Worm (Caenorhabditis elegans) whole organism, L4 larva: ENCODE data around the gene hpx-2.

Experiments used
- F26F4.8 ChIP-seq: fragments of 200-800 bp; sonication (Bioruptor generic); conservative IDR thresholded peaks from 2 replicates; pipeline ENCODE4 v1.3.6; 2022; ENCODE audit warnings: missing genetic modification characterization, missing compliant biosample characterization
- T20F7.1 ChIP-seq: fragments of 200-800 bp; sonication (Bioruptor generic); optimal IDR thresholded peaks from 2 replicates; lab custom pipeline; 2018; ENCODE audit warnings: mild to moderate bottlenecking, missing genetic modification characterization, missing compliant biosample characterization
- Y75B8A.6 ChIP-seq: fragments of 200-800 bp; sonication (Bioruptor generic); IDR thresholded peaks from 2 replicates; pipeline ENCODE4 v1.3.6; 2022; ENCODE audit warnings: missing genetic modification reagents, missing genetic modification characterization, missing compliant biosample characterization
- ZK546.5 ChIP-seq, 2 experiments: sonication (generic microtip); optimal IDR thresholded peaks; 2 replicates each; lab custom pipeline; 2017; ENCODE audit warnings: missing biosample characterization in 2 of 2, missing genetic modification characterization in 2 of 2
- aha-1 ChIP-seq: fragments of 150-350 bp; peaks from one replicate; lab custom pipeline; 2014; ENCODE audit warnings: missing biosample characterization, missing genetic modification characterization
- attf-4 ChIP-seq: sonication (generic microtip); optimal IDR thresholded peaks from 3 replicates; lab custom pipeline; 2017; ENCODE audit warnings: missing biosample characterization, missing genetic modification characterization
- ceh-28 ChIP-seq: fragments of 150-350 bp; optimal IDR thresholded peaks from 2 replicates; lab custom pipeline; 2014; ENCODE audit warnings: missing biosample characterization, missing genetic modification reagents, missing genetic modification characterization
- ceh-62 ChIP-seq: sonication (generic microtip); optimal IDR thresholded peaks from 2 replicates; lab custom pipeline; 2017; ENCODE audit warnings: missing biosample characterization, missing genetic modification characterization
- ces-1 ChIP-seq: fragments of 150-350 bp; sonication (generic microtip); optimal IDR thresholded peaks from 4 replicates; lab custom pipeline; 2014; ENCODE audit warnings: missing biosample characterization, missing genetic modification reagents, missing genetic modification characterization
- daf-12 ChIP-seq: fragments of 150-350 bp; optimal IDR thresholded peaks from 2 replicates; lab custom pipeline; 2014; ENCODE audit warnings: missing biosample characterization, missing genetic modification reagents, missing genetic modification characterization
- daf-16 ChIP-seq, 3 experiments: sonication (generic microtip); optimal IDR thresholded peaks; 2 replicates each; lab custom pipeline; 2016 to 2017; ENCODE audit warnings: missing genetic modification characterization in 3 of 3, missing genetic modification reagents in 3 of 3, mild to moderate bottlenecking in 2 of 3, missing compliant biosample characterization in 2 of 3, missing biosample characterization in 1 of 3, moderate library complexity in 1 of 3
- dmd-9 ChIP-seq: fragments of 200-800 bp; sonication (Bioruptor generic); IDR thresholded peaks from 2 replicates; pipeline ENCODE4 v1.3.6; 2022; ENCODE audit warnings: missing genetic modification reagents, missing genetic modification characterization, missing compliant biosample characterization
- dve-1 ChIP-seq: sonication (generic microtip); optimal IDR thresholded peaks from 2 replicates; lab custom pipeline; 2017; ENCODE audit warnings: antibody characterized with exemption, mild to moderate bottlenecking, missing genetic modification characterization, missing compliant biosample characterization; ENCODE audit not compliant: insufficient read depth
- egl-27 ChIP-seq: sonication (generic microtip); optimal IDR thresholded peaks from 3 replicates; lab custom pipeline; 2017; ENCODE audit warnings: missing biosample characterization, missing genetic modification reagents, missing genetic modification characterization
- fkh-10 ChIP-seq: fragments of 150-350 bp; optimal IDR thresholded peaks from 2 replicates; lab custom pipeline; 2014; ENCODE audit warnings: missing biosample characterization, missing genetic modification reagents, missing genetic modification characterization
- gei-8 ChIP-seq: fragments of 200-800 bp; sonication (Bioruptor generic); optimal IDR thresholded peaks from 2 replicates; lab custom pipeline; 2018; ENCODE audit warnings: mild to moderate bottlenecking, missing genetic modification characterization, missing compliant biosample characterization
- hif-1 ChIP-seq, 2 experiments: sonication (generic microtip); optimal IDR thresholded peaks; 2 replicates each; lab custom pipeline; 2016 to 2017; ENCODE audit warnings: missing compliant biosample characterization in 2 of 2, missing genetic modification characterization in 2 of 2, missing genetic modification reagents in 2 of 2, missing genotype in 2 of 2, mild to moderate bottlenecking in 1 of 2
- hlh-11 ChIP-seq: fragments of 200-800 bp; sonication (Bioruptor generic); optimal IDR thresholded peaks from 2 replicates; lab custom pipeline; 2018; ENCODE audit warnings: mild to moderate bottlenecking, missing genetic modification characterization, missing compliant biosample characterization
- hlh-30 ChIP-seq: sonication (generic microtip); optimal IDR thresholded peaks from 2 replicates; lab custom pipeline; 2017; ENCODE audit warnings: antibody characterized with exemption, mild to moderate bottlenecking, missing genetic modification characterization, missing compliant biosample characterization; ENCODE audit not compliant: insufficient read depth
- lin-15B ChIP-seq: fragments of 150-350 bp; sonication (generic microtip); optimal IDR thresholded peaks from 3 replicates; lab custom pipeline; 2014; ENCODE audit warnings: missing biosample characterization, missing genetic modification characterization
- lin-38 ChIP-seq: fragments of 200-800 bp; sonication (Bioruptor generic); IDR thresholded peaks from 2 replicates; pipeline ENCODE4 v1.3.6; 2022; ENCODE audit warnings: missing genetic modification reagents, missing genetic modification characterization, missing compliant biosample characterization
- lsy-2 ChIP-seq, 2 experiments: fragments of 150-350 bp in 1 of 2; sonication (generic microtip) in 1 of 2; optimal IDR thresholded peaks; 2 replicates each; lab custom pipeline; 2014 to 2017; ENCODE audit warnings: missing biosample characterization in 2 of 2, missing genetic modification characterization in 2 of 2
- mep-1 ChIP-seq: fragments of 150-350 bp; sonication (generic microtip); optimal IDR thresholded peaks from 3 replicates; lab custom pipeline; 2014; ENCODE audit warnings: missing biosample characterization, missing genetic modification characterization
- mes-2 ChIP-seq: sonication (generic microtip); optimal IDR thresholded peaks from 2 replicates; lab custom pipeline; 2016; ENCODE audit warnings: missing genotype, mild to moderate bottlenecking, missing genetic modification characterization, missing compliant biosample characterization; ENCODE audit not compliant: poor library complexity, severe bottlenecking
- nhr-111 ChIP-seq: fragments of 200-800 bp; sonication (Bioruptor generic); optimal IDR thresholded peaks from 2 replicates; lab custom pipeline; 2018; ENCODE audit warnings: mild to moderate bottlenecking, missing genetic modification characterization, missing compliant biosample characterization
- nhr-25 ChIP-seq: sonication (generic microtip); optimal IDR thresholded peaks from 2 replicates; lab custom pipeline; 2017; ENCODE audit warnings: missing genetic modification characterization, mild to moderate bottlenecking, missing compliant biosample characterization, antibody characterized with exemption, moderate library complexity, borderline replicate concordance; ENCODE audit not compliant: insufficient read depth
- nhr-41 ChIP-seq: fragments of 200-800 bp; sonication (Bioruptor generic); IDR thresholded peaks from 2 replicates; pipeline ENCODE4 v1.3.6; 2022; ENCODE audit warnings: missing genetic modification reagents, missing genetic modification characterization, missing compliant biosample characterization
- nhr-48 ChIP-seq: sonication (generic microtip); optimal IDR thresholded peaks from 2 replicates; lab custom pipeline; 2016; ENCODE audit warnings: mild to moderate bottlenecking, missing genetic modification characterization, missing compliant biosample characterization
- nhr-6 ChIP-seq: fragments of 150-350 bp; optimal IDR thresholded peaks from 2 replicates; lab custom pipeline; 2014; ENCODE audit warnings: missing biosample characterization, missing genetic modification characterization
- nhr-76 ChIP-seq: fragments of 150-350 bp; optimal IDR thresholded peaks from 2 replicates; lab custom pipeline; 2014; ENCODE audit warnings: missing biosample characterization, missing genetic modification characterization
- nhr-77 ChIP-seq: fragments of 150-350 bp; optimal IDR thresholded peaks from 2 replicates; lab custom pipeline; 2014; ENCODE audit warnings: missing biosample characterization, missing genetic modification characterization
- rbr-2 ChIP-seq: sonication (generic microtip); optimal IDR thresholded peaks from 2 replicates; lab custom pipeline; 2016; ENCODE audit warnings: missing genotype, missing genetic modification characterization, missing compliant biosample characterization
- set-16 ChIP-seq: fragments of 200-800 bp; sonication (Bioruptor generic); IDR thresholded peaks from 2 replicates; pipeline ENCODE4 v1.3.6; 2022; ENCODE audit warnings: missing genetic modification reagents, missing genetic modification characterization, missing compliant biosample characterization
- skn-1 ChIP-seq: fragments of 150-350 bp; optimal IDR thresholded peaks from 2 replicates; lab custom pipeline; 2014; ENCODE audit warnings: missing biosample characterization, missing genetic modification characterization
- snpc-1.2 ChIP-seq: fragments of 200-800 bp; sonication (Bioruptor generic); IDR thresholded peaks from 2 replicates; pipeline ENCODE4 v1.3.6; 2022; ENCODE audit warnings: missing genetic modification reagents, missing genetic modification characterization, missing compliant biosample characterization
- snpc-4 ChIP-seq: fragments of 150-350 bp; optimal IDR thresholded peaks from 2 replicates; lab custom pipeline; 2014; ENCODE audit warnings: missing biosample characterization, missing genetic modification characterization
- spr-3 ChIP-seq: fragments of 200-800 bp; sonication (Bioruptor generic); optimal IDR thresholded peaks from 2 replicates; lab custom pipeline; 2018; ENCODE audit warnings: mild to moderate bottlenecking, missing genetic modification characterization, missing compliant biosample characterization
- unc-130 ChIP-seq: sonication (generic microtip); optimal IDR thresholded peaks from 2 replicates; lab custom pipeline; 2016; ENCODE audit warnings: missing genetic modification reagents, missing genetic modification characterization, missing compliant biosample characterization
- unc-62 ChIP-seq, 3 experiments: fragments of 150-350 bp in 1 of 3; sonication (generic microtip); optimal IDR thresholded peaks in 2 of 3; peaks in 1 of 3; 1 replicate in 1 of 3; 2 replicates in 2 of 3; lab custom pipeline; 2014 to 2017; ENCODE audit warnings: missing biosample characterization in 3 of 3, missing genetic modification characterization in 3 of 3, missing genetic modification reagents in 3 of 3, missing genotype in 1 of 3
- zip-11 ChIP-seq: fragments of 200-800 bp; sonication (Bioruptor generic); IDR thresholded peaks from 2 replicates; pipeline ENCODE4 v1.3.6; 2022; ENCODE audit warnings: missing genetic modification characterization, missing compliant biosample characterization
- ztf-11 ChIP-seq: fragments of 150-350 bp; optimal IDR thresholded peaks from 2 replicates; lab custom pipeline; 2014; ENCODE audit warnings: missing biosample characterization, missing genetic modification characterization
- ztf-7 ChIP-seq: fragments of 150-350 bp; optimal IDR thresholded peaks from 2 replicates; lab custom pipeline; 2014; ENCODE audit warnings: missing biosample characterization, missing genetic modification characterization

hpx-2 gene

DNA sequence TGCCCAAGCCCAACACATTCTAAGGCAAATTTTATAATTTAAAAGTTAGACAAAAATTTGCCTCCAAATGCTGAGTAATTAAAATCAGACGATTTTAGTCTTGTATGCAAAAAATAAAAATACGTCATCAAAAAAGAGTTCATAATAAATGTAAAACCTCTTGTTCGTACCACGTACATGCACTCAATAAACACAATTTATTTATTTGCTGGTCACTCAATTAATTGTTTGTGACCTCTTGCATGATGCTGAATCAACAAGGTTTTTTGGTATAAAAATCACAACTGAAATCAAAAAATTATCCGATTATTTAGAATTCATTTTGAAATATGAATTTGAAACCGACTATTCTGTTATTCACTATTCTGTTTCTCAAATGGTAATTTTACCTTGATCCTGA, at the start of gene hpx-2:
Gene hpx-2, plus strand, starts transcription at position 301 of the 400 bp plus-strand sequence.
- TF ChIP-seq nhr-41 (GFP tag; lab: Robert Waterston, UW): no peak
- no peak for TF ChIP-seq dve-1 (tag; lab: Kevin White, UChicago)
- TF ChIP-seq set-16 (GFP tag; lab: Robert Waterston, UW): no peak
- no peak for TF ChIP-seq ces-1 (GFP tag; lab: Kevin White, UChicago)
- no peak for TF ChIP-seq skn-1
- no peak for TF ChIP-seq attf-4
- TF ChIP-seq F26F4.8 (GFP tag; lab: Robert Waterston, UW): no peak
- no peak for TF ChIP-seq snpc-1.2 (GFP tag; lab: Robert Waterston, UW)
- no peak for TF ChIP-seq daf-12 (tag; lab: Kevin White, UChicago)
- no peak for TF ChIP-seq mep-1 (tag; lab: Kevin White, UChicago)
- TF ChIP-seq snpc-4 (tag; lab: Kevin White, UChicago): no peak
- no peak for TF ChIP-seq ztf-11 (tag; lab: Kevin White, UChicago)
- TF ChIP-seq lin-38: no peak
- no peak for TF ChIP-seq dmd-9
- no peak for TF ChIP-seq Y75B8A.6 (GFP tag; lab: Robert Waterston, UW)
- TF ChIP-seq egl-27 (tag; lab: Kevin White, UChicago): no peak
- no peak for TF ChIP-seq lin-15B (tag; lab: Kevin White, UChicago)
- TF ChIP-seq ztf-7 (tag; lab: Kevin White, UChicago): no peak

DNA sequence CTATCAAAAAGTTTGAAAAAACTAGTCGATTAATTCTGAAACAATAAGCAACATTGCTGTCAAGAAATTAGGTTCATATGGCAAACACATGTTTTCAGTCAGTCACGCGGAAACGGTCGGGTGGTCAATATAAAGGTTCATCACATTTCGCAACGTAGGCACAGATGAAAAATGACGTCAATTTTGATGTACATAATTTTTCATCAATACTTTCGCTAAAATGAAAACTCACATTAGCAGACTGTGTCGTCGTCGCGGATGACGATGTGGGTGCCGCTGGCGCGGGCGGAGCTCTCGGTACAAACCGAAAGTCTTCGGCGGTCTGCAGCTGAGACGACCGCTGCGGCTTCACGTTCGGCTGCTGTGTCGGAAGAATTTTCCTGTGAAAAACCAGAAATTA, 46.4 kb upstream of the hpx-2 start, which contains the start of gene swan-2:
Gene swan-2, minus strand, starts transcription at position 380 of the 400 bp plus-strand sequence.
- no peak for TF ChIP-seq zip-11 (GFP tag; lab: Robert Waterston, UW)
- TF ChIP-seq ceh-28 (tag; lab: Kevin White, UChicago): no peak
- peak; percentile 77 for TF ChIP-seq set-16 (GFP tag; lab: Robert Waterston, UW)
- peak in 1 of 2 experiments; percentile 82 for TF ChIP-seq unc-62 (GFP tag; optimal IDR thresholded peaks at IDR 0.05 in 1 of 2; lab: Kevin White, UChicago)
- no peak for TF ChIP-seq unc-62 (tag; optimal IDR thresholded peaks at IDR 0.05; lab: Kevin White, UChicago)
- TF ChIP-seq hlh-30: peak; percentile 36

DNA sequence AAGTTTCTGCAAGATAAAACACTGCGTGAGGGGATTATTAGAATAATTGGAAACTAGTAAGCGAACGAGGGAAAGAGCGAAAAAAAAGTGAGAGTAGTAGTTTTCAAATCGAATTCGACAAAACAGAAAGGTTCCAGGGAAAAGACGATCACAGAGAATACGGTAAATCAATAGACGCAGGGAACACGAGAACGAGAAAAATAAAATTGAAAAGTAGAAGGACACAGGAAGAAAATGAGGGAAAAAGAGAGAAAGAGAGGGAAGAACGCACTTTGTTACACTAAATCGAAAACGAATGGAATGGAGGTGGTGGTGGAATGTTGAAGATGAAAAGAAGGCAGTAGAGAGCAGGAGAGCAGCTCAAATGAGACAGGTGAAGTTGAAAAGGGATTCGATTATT, 43.0 kb upstream of the hpx-2 start, which contains the start of gene swan-1:
Gene swan-1, minus strand, starts transcription at position 6 of the 400 bp plus-strand sequence.
- no peak for TF ChIP-seq nhr-25 (tag; lab: Kevin White, UChicago)
- peak in 1 of 2 experiments; percentile 3 for TF ChIP-seq daf-16 (GFP tag; optimal IDR thresholded peaks at IDR 0.05; lab: Kevin White, UChicago)
- TF ChIP-seq daf-16 (tag; optimal IDR thresholded peaks at IDR 0.05; lab: Kevin White, UChicago): no peak
- peak in 1 of 2 experiments; percentile 9 for TF ChIP-seq lsy-2 (tag; optimal IDR thresholded peaks at IDR 0.05; lab: Kevin White, UChicago)
- TF ChIP-seq hlh-11: peak; percentile 1
- no peak for TF ChIP-seq zip-11 (GFP tag; lab: Robert Waterston, UW)

DNA sequence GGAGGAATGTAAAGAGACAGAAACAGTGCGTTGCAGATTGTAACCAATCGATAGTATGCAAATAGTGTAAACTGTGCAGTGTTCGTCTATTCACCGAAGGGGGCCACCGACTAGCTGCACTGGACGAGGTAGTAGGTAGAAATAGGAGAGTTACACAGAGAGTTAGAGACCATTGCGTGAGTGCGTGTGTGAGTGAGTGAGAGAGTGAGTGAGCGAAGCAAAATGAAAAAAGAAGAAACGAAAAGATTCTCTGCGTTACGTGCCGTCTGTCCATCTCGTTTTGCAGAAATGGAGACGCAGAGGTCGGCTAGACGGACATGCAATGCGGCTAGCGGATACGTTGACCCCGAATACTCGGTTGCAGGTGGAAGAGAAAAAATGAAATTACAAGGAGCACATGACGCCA, 41.8 kb upstream of the hpx-2 start:
- TF ChIP-seq nhr-77 (peak; percentile 21), fkh-10 (no peak), hif-1 (tag; optimal IDR thresholded peaks at IDR 0.05; lab: Kevin White, UChicago) (peak in 1 of 2 experiments; percentile 91), ZK546.5 (tag; optimal IDR thresholded peaks at IDR 0.05; lab: Kevin White, UChicago) (no peak), nhr-25 (tag; lab: Kevin White, UChicago) (peak; percentile 28), ceh-62 (no peak), ces-1 (GFP tag; lab: Kevin White, UChicago) (no peak), ztf-7 (tag; lab: Kevin White, UChicago) (no peak), spr-3 (GFP tag; lab: Kevin White, UChicago) (no peak), ceh-28 (tag; lab: Kevin White, UChicago) (peak; percentile 16), nhr-111 (no peak), dve-1 (tag; lab: Kevin White, UChicago) (no peak), nhr-6 (tag; lab: Kevin White, UChicago) (peak; percentile 92), gei-8 (GFP tag; lab: Kevin White, UChicago) (no peak), mes-2 (tag; lab: Kevin White, UChicago) (peak; percentile 75), unc-62 (GFP tag; optimal IDR thresholded peaks at IDR 0.05 in 1 of 2; lab: Kevin White, UChicago) (peak in 1 of 2 experiments; percentile 94), unc-62 (tag; optimal IDR thresholded peaks at IDR 0.05; lab: Kevin White, UChicago) (no peak), rbr-2 (peak; percentile 73), unc-130 (GFP tag; lab: Kevin White, UChicago) (no peak), daf-16 (GFP tag; optimal IDR thresholded peaks at IDR 0.05; lab: Kevin White, UChicago) (peak in 1 of 2 experiments; percentile 1), daf-16 (tag; optimal IDR thresholded peaks at IDR 0.05; lab: Kevin White, UChicago) (peak; percentile 49), T20F7.1 (GFP tag; lab: Kevin White, UChicago) (peak; percentile 2), nhr-76 (no peak), nhr-48 (tag; lab: Kevin White, UChicago) (peak; percentile 28), aha-1 (peak; percentile 84)
